Worm (Caenorhabditis elegans): ENCODE results near the gene B0228.1.

The B0228.1 gene

ce11 chrII:7790324-7790898 is 35.3 kb downstream of the B0228.1 start, which contains the start of gene srlf-1:
Gene srlf-1, plus strand, starts transcription at chrII:7790591.
- TF ChIP-seq ztf-4 (tag; optimal IDR thresholded peaks at IDR 0.05) = no peak
- TF ChIP-seq mdl-1 (tag; optimal IDR thresholded peaks at IDR 0.05) = no peak
- TF ChIP-seq snpc-4 (tag; optimal IDR thresholded peaks at IDR 0.05) = no peak
- peak in 1 of 3 experiments; percentile 50 for TF ChIP-seq elt-3 (tag; optimal IDR thresholded peaks at IDR 0.05)
- TF ChIP-seq nhr-25 (tag; optimal IDR thresholded peaks at IDR 0.05) = peak; percentile 74
- peak; percentile 79 for TF ChIP-seq ama-1 (optimal IDR thresholded peaks at IDR 0.05)
- TF ChIP-seq nhr-23 (tag; optimal IDR thresholded peaks at IDR 0.05) = peak; percentile 60

- TF ChIP-seq mdl-1 (tag; optimal IDR thresholded peaks at IDR 0.05) (no peak), nhr-28 (tag; optimal IDR thresholded peaks at IDR 0.05) (no peak), hmg-11 (tag; optimal IDR thresholded peaks at IDR 0.05) (no peak), elt-1 (tag; optimal IDR thresholded peaks at IDR 0.05) (no peak), nhr-23 (tag; optimal IDR thresholded peaks at IDR 0.05) (peak; percentile 67), pha-4 (tag; optimal IDR thresholded peaks at IDR 0.05) (peak; percentile 41), lin-39 (tag; optimal IDR thresholded peaks at IDR 0.05) (no peak), ceh-28 (tag; optimal IDR thresholded peaks at IDR 0.05) (peak; percentile 20), fos-1 (tag; optimal IDR thresholded peaks at IDR 0.05) (no peak), R02D3.7 (tag; optimal IDR thresholded peaks at IDR 0.05) (peak; percentile 18), unc-39 (tag; optimal IDR thresholded peaks at IDR 0.05) (no peak), zag-1 (tag; optimal IDR thresholded peaks at IDR 0.05) (no peak), elt-2 (tag; optimal IDR thresholded peaks at IDR 0.05) (no peak), lsy-12 (tag; optimal IDR thresholded peaks at IDR 0.05) (no peak), snpc-4 (tag; optimal IDR thresholded peaks at IDR 0.05) (no peak), nfya-1 (tag; optimal IDR thresholded peaks at IDR 0.05; ENCODE audit: insufficient read depth) (no peak), nhr-11 (tag; optimal IDR thresholded peaks at IDR 0.05) (no peak), mml-1 (tag; optimal IDR thresholded peaks at IDR 0.05) (no peak), pqm-1 (tag; optimal IDR thresholded peaks at IDR 0.05) (no peak), fkh-10 (GFP tag; optimal IDR thresholded peaks at IDR 0.05) (no peak), nhr-77 (tag; optimal IDR thresholded peaks at IDR 0.05) (no peak), nhr-43 (tag; optimal IDR thresholded peaks at IDR 0.05; ENCODE audit: poor library complexity, severe bottlenecking) (peak; percentile 10), ceh-82 (tag; optimal IDR thresholded peaks at IDR 0.05) (peak; percentile 6), tbx-2 (tag; optimal IDR thresholded peaks at IDR 0.05) (no peak)
Observed at ce11 chrII:7791408-7792050, 36.4 kb downstream of the B0228.1 start.

- TF ChIP-seq nhr-25 (tag; optimal IDR thresholded peaks at IDR 0.05) (peak; percentile 25), nhr-28 (tag; optimal IDR thresholded peaks at IDR 0.05) (no peak)
Observed at ce11 chrII:7792514-7792913, 37.4 kb downstream of the B0228.1 start.

DNA sequence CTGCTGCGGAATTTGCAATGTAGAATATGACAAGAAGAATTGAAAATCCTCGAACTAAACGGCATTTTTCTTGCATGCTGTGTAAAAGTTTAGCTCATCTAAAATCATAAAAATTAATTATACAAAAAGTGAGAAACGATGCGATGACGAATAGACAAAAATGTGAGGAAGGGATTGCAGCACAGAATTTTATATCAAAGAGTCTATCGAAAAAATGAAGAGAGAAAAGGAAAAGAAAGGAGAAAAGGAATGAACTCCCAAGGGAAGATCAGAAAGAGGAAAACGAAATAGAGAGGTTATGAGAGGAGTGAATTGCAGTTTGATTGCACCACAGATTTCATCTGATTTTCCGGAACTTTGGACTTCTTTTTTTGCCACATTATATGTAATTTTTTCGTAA is 39.1 kb downstream of the B0228.1 start, which contains the start of gene glr-4:
TSS of gene glr-4 (minus strand) at position 101 of the 400 bp plus-strand sequence.
- TF ChIP-seq elt-1 (tag; optimal IDR thresholded peaks at IDR 0.05) = peak; percentile 32
- TF ChIP-seq elt-2 (tag; optimal IDR thresholded peaks at IDR 0.05) = no peak
- TF ChIP-seq lin-39 (tag; optimal IDR thresholded peaks at IDR 0.05) = no peak

DNA sequence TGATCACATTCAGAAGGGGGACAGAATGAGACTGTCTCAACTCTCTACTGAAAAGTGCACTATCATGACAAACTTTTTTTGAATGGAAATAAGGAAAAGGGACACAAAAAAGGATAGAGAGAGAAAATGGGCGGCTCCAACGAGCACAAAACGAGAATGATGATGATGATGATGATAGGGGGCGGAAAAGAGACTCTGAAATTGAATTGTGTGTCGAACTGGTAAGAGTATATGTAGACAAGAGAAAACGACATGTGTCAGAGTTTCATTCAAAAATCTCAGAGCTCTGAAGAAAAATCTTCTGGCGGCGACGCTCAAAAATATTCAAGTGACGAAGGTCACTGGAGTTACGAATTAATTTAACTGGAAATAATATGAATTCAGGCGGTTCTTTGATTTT is 40.2 kb downstream of the B0228.1 start:
- no peak for TF ChIP-seq ceh-82 (tag; optimal IDR thresholded peaks at IDR 0.05)
- TF ChIP-seq fkh-10 (GFP tag; optimal IDR thresholded peaks at IDR 0.05) = peak; percentile 43
- TF ChIP-seq egl-27 (tag; optimal IDR thresholded peaks at IDR 0.05) = no peak
- no peak for TF ChIP-seq mml-1 (tag; optimal IDR thresholded peaks at IDR 0.05)

- TF ChIP-seq elt-2 (tag; optimal IDR thresholded peaks at IDR 0.05) = peak; percentile 60
- TF ChIP-seq pha-4 (tag; optimal IDR thresholded peaks at IDR 0.05) = peak; percentile 26
- TF ChIP-seq ceh-82 (tag; optimal IDR thresholded peaks at IDR 0.05) = no peak
- peak; percentile 20 for TF ChIP-seq pqm-1 (tag; optimal IDR thresholded peaks at IDR 0.05)
- TF ChIP-seq fos-1 (tag; optimal IDR thresholded peaks at IDR 0.05) = no peak
- no peak for TF ChIP-seq daf-12 (tag; optimal IDR thresholded peaks at IDR 0.05)
- no peak for TF ChIP-seq sea-2 (GFP tag; optimal IDR thresholded peaks at IDR 0.05)
- no peak for TF ChIP-seq egl-27 (tag; optimal IDR thresholded peaks at IDR 0.05)
Observed at ce11 chrII:7801255-7801654, 46.1 kb downstream of the B0228.1 start.
